Fruit fly (Drosophila melanogaster) S2 (cell line): ENCODE results near the gene CG17344.

Source experiments
- CG8478 ChIP-seq: fragments of >200 bp; optimal IDR thresholded peaks from 2 replicates; lab custom pipeline; 2018
- CTCF ChIP-seq, 2 experiments: fragments of >200 bp; optimal IDR thresholded peaks; 2 replicates each; lab custom pipeline; 2018

DNA sequence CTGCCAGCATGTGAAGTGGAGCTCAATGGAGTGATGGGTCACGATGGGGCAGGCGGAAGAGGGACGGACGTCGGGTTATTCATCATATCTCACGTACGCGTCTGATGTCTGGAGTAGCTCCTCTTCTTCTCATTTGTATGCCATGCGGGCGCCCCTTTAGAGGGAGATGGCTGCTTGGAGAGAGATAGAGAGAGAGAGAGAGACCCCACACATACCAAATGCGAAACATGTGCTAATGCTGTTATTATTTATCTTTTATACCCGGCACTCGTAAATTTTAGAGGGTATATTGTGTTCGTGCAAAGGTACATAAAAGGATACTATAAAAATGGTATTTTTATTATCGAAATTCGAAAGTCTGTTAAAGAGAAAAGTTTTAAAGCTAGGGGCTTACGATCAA is 44.2 kb downstream of the CG17344 start:
- TF ChIP-seq CTCF (optimal IDR thresholded peaks at IDR 0.05; lab: Kevin White, UChicago) (no peak), CG8478 (lab: Kevin White, UChicago) (no peak)
